Worm (Caenorhabditis elegans) whole organism, young adult: Measurements from ENCODE around the gene sre-16.

Experiments used
- B0035.1 ChIP-seq: sonication (generic microtip); optimal IDR thresholded peaks from 2 replicates; lab custom pipeline; 2016; ENCODE audit warnings: missing genetic modification characterization, mild to moderate bottlenecking, missing compliant biosample characterization, missing genotype, missing genetic modification reagents
- cebp-2 ChIP-seq: fragments of 200-800 bp; sonication (Bioruptor generic); IDR thresholded peaks from 2 replicates; pipeline ENCODE4 v1.3.6; 2022; ENCODE audit warnings: missing genetic modification characterization, missing compliant biosample characterization

ce11 chrIV:12261353-12261752, 25.4 kb upstream of the sre-16 start, which contains the start of gene sre-14:
- TF ChIP-seq cebp-2 (GFP tag; lab: Robert Waterston, UW) (no peak), B0035.1 (tag; lab: Kevin White, UChicago) (no peak)
